Fruit fly (Drosophila melanogaster): ENCODE measurements around the gene CG13023.

Gene CG13023

DNA sequence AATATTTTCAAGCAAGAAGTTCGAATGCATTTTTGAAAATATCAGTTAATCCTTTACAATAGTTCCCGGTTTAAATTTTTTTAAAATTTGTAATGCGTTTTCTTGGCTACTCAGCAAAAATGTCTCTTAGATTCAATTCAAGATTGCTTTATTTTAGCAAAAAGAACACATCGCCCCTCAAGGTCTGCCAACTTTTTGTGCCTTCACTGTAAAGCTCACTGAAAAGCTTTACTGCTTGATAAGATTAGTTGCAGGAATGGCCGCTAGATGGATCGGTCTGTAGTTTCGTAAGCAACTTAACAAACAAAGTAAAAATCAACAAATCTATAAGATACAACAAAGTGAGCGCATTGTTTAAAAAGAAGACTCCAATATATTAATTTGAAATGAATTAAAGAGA, 43.2 kb downstream of the CG13023 start (continued):
- TF ChIP-seq C15 (GFP tag; IDR thresholded peaks at IDR 0.05) (no peak), CG17829 (tag; optimal IDR thresholded peaks at IDR 0.05) (no peak), CG15073 (GFP tag; optimal IDR thresholded peaks at IDR 0.05) (peak; percentile 94), CTCF (GFP tag; optimal IDR thresholded peaks at IDR 0.05) (peak; percentile 95), HLH54F (GFP tag; optimal IDR thresholded peaks at IDR 0.05) (no peak), Atf6 (GFP tag; IDR thresholded peaks at IDR 0.05) (no peak), az2 (GFP tag; optimal IDR thresholded peaks at IDR 0.05) (no peak), kah (GFP tag; optimal IDR thresholded peaks at IDR 0.05) (no peak), Stat92E (GFP tag; optimal IDR thresholded peaks at IDR 0.05) (no peak), CG11696 (GFP tag; IDR thresholded peaks at IDR 0.05) (no peak), schlank (tag; optimal IDR thresholded peaks at IDR 0.05) (no peak), CG10462 (GFP tag; optimal IDR thresholded peaks at IDR 0.05) (no peak), gsb (GFP tag; IDR thresholded peaks at IDR 0.05) (no peak), CG1529 (GFP tag; optimal IDR thresholded peaks at IDR 0.05) (no peak), hb (GFP tag; IDR thresholded peaks at IDR 0.05; ENCODE audit: partially characterized antibody) (no peak), CG8290 (GFP tag; optimal IDR thresholded peaks at IDR 0.05) (no peak), CG8290 (tag; optimal IDR thresholded peaks at IDR 0.05) (peak in 1 of 2 experiments; percentile 43), CG7271 (tag; optimal IDR thresholded peaks at IDR 0.05) (no peak), Neu2 (GFP tag; optimal IDR thresholded peaks at IDR 0.05; ENCODE audit: borderline replicate concordance) (no peak), danr (GFP tag; IDR thresholded peaks at IDR 0.05) (no peak), CG7357 (GFP tag; IDR thresholded peaks at IDR 0.05) (no peak), tup (GFP tag; optimal IDR thresholded peaks at IDR 0.05) (no peak), CG11398 (GFP tag; optimal IDR thresholded peaks at IDR 0.05) (no peak), CG12155 (GFP tag; optimal IDR thresholded peaks at IDR 0.05) (no peak), repo (GFP tag; optimal IDR thresholded peaks at IDR 0.05) (no peak), CG5180 (GFP tag; optimal IDR thresholded peaks at IDR 0.05) (no peak), Asciz (GFP tag; optimal IDR thresholded peaks at IDR 0.05) (no peak), corto (GFP tag; optimal IDR thresholded peaks at IDR 0.05) (no peak), CG14965 (GFP tag; optimal IDR thresholded peaks at IDR 0.05; ENCODE audit: borderline replicate concordance) (no peak), tap (tag; optimal IDR thresholded peaks at IDR 0.05) (no peak), cad (GFP tag; optimal IDR thresholded peaks at IDR 0.05) (no peak), Dp (GFP tag; optimal IDR thresholded peaks at IDR 0.05) (no peak), gce (GFP tag; IDR thresholded peaks at IDR 0.05) (no peak), CG6254 (GFP tag; optimal IDR thresholded peaks at IDR 0.05) (no peak), stwl (tag; optimal IDR thresholded peaks at IDR 0.05) (peak; percentile 0), NfI (GFP tag; optimal IDR thresholded peaks at IDR 0.05) (peak; percentile 32), unpg (GFP tag; optimal IDR thresholded peaks at IDR 0.05) (no peak), HmgZ (tag; optimal IDR thresholded peaks at IDR 0.05) (peak; percentile 7), Camta (GFP tag; optimal IDR thresholded peaks at IDR 0.05) (no peak), CG1832 (GFP tag; optimal IDR thresholded peaks at IDR 0.05) (no peak), Meics (GFP tag; optimal IDR thresholded peaks at IDR 0.05) (peak; percentile 15), HmgD (GFP tag; optimal IDR thresholded peaks at IDR 0.05) (no peak), zfh2 (GFP tag; optimal IDR thresholded peaks at IDR 0.05) (no peak), bsh (GFP tag; optimal IDR thresholded peaks at IDR 0.05) (no peak), CG10147 (GFP tag; optimal IDR thresholded peaks at IDR 0.05) (no peak), vvl (GFP tag; IDR thresholded peaks at IDR 0.05) (peak; percentile 19; the same call in 1 of the 2 replicates), Pdp1 (GFP tag; optimal IDR thresholded peaks at IDR 0.05) (peak in 1 of 2 experiments; percentile 53), kay (GFP tag; optimal IDR thresholded peaks at IDR 0.05) (no peak), ci (GFP tag; IDR thresholded peaks at IDR 0.05) (peak; percentile 44; the same call in 1 of the 3 replicates), dati (GFP tag; IDR thresholded peaks at IDR 0.05) (no peak), zfh1 (GFP tag; IDR thresholded peaks at IDR 0.05) (no peak), CG31441 (GFP tag; IDR thresholded peaks at IDR 0.05) (no peak)
